Worm (Caenorhabditis elegans) whole organism, L1 larva: Measurements from ENCODE around the gene irld-38.
A peak's percentile ranks its signal among the peaks of the same experiment; 100 is the strongest.

Experiments used
- C16A3.4 ChIP-seq: fragments of 150-350 bp; optimal IDR thresholded peaks from 2 replicates; lab custom pipeline; 2014; ENCODE audit warnings: missing biosample characterization, missing genetic modification characterization
- Y116A8C.19 ChIP-seq: sonication (generic microtip); optimal IDR thresholded peaks from 2 replicates; lab custom pipeline; 2016; ENCODE audit warnings: missing compliant biosample characterization, missing genetic modification characterization, borderline replicate concordance
- alr-1 ChIP-seq: fragments of 200-800 bp; sonication (Bioruptor generic); optimal IDR thresholded peaks from 2 replicates; lab custom pipeline; 2018; ENCODE audit warnings: borderline replicate concordance, mild to moderate bottlenecking, missing genetic modification characterization, missing compliant biosample characterization
- ceh-88 ChIP-seq: fragments of 200-800 bp; sonication (Bioruptor generic); IDR thresholded peaks from 2 replicates; pipeline ENCODE4 v1.3.6; 2022; ENCODE audit warnings: missing genetic modification characterization, missing compliant biosample characterization
- ceh-90 ChIP-seq: sonication (generic microtip); optimal IDR thresholded peaks from 2 replicates; lab custom pipeline; 2016; ENCODE audit warnings: missing genetic modification characterization, missing compliant biosample characterization
- efl-1 ChIP-seq, 4 experiments: fragments of 150-350 bp; optimal IDR thresholded peaks in 3 of 4; peaks in 1 of 4; 1 replicate in 1 of 4; 2 replicates in 3 of 4; lab custom pipeline; 2014; ENCODE audit warnings: missing biosample characterization in 2 of 4, missing genetic modification characterization in 2 of 4, missing genetic modification reagents in 2 of 4
- efl-3 ChIP-seq: fragments of 200-800 bp; sonication (Bioruptor generic); optimal IDR thresholded peaks from 2 replicates; lab custom pipeline; 2018; ENCODE audit warnings: mild to moderate bottlenecking, missing genetic modification characterization, missing compliant biosample characterization
- elt-2 ChIP-seq: sonication (generic microtip); optimal IDR thresholded peaks from 2 replicates; lab custom pipeline; 2016; ENCODE audit warnings: missing genetic modification characterization, mild to moderate bottlenecking, inconsistent platforms, missing compliant biosample characterization, missing genetic modification reagents
- elt-3 ChIP-seq, 6 experiments: fragments of 150-350 bp in 1 of 6; sonication (generic microtip); optimal IDR thresholded peaks; 2 replicates each; lab custom pipeline; 2017 to 2018; ENCODE audit warnings: missing biosample characterization in 6 of 6, missing genetic modification characterization in 6 of 6, inconsistent platforms in 1 of 6
- fkh-10 ChIP-seq: sonication (generic microtip); optimal IDR thresholded peaks from 2 replicates; lab custom pipeline; 2017; ENCODE audit warnings: missing biosample characterization, missing genetic modification reagents, missing genetic modification characterization
- hlh-4 ChIP-seq: sonication (generic microtip); optimal IDR thresholded peaks from 2 replicates; lab custom pipeline; 2016; ENCODE audit warnings: mild to moderate bottlenecking, missing genetic modification characterization, missing compliant biosample characterization
- hpl-2 ChIP-seq: fragments of 150-350 bp; optimal IDR thresholded peaks from 2 replicates; lab custom pipeline; 2014; ENCODE audit warnings: missing biosample characterization, missing genetic modification reagents, missing genetic modification characterization
- isw-1 ChIP-seq: fragments of 200-800 bp; sonication (Bioruptor generic); IDR thresholded peaks from 2 replicates; pipeline ENCODE4 v1.3.6; 2022; ENCODE audit warnings: missing genetic modification characterization, missing compliant biosample characterization
- lin-35 ChIP-seq, 2 experiments: fragments of 150-350 bp; optimal IDR thresholded peaks; 2 replicates each; lab custom pipeline; 2014; ENCODE audit warnings: missing biosample characterization in 2 of 2, missing genetic modification characterization in 2 of 2, missing genetic modification reagents in 2 of 2
- lin-39 ChIP-seq: fragments of 150-350 bp; optimal IDR thresholded peaks from 2 replicates; lab custom pipeline; 2014; ENCODE audit warnings: missing biosample characterization, missing genetic modification reagents, missing genetic modification characterization
- lsy-2 ChIP-seq, 2 experiments: fragments of 150-350 bp; optimal IDR thresholded peaks; 2 replicates each; lab custom pipeline; 2014; ENCODE audit warnings: missing biosample characterization in 2 of 2, missing genetic modification characterization in 2 of 2
- nhr-19 ChIP-seq: fragments of 200-800 bp; sonication (Bioruptor generic); conservative IDR thresholded peaks from 2 replicates; pipeline ENCODE4 v1.3.6; 2022; ENCODE audit warnings: missing genetic modification characterization, missing compliant biosample characterization
- nhr-47 ChIP-seq: sonication (generic microtip); optimal IDR thresholded peaks from 2 replicates; lab custom pipeline; 2016; ENCODE audit warnings: mild to moderate bottlenecking, missing genetic modification characterization, moderate library complexity, missing compliant biosample characterization
- nhr-71 ChIP-seq: sonication (generic microtip); optimal IDR thresholded peaks from 2 replicates; lab custom pipeline; 2016; ENCODE audit warnings: mild to moderate bottlenecking, missing genetic modification characterization, moderate library complexity, missing compliant biosample characterization
- nhr-85 ChIP-seq: sonication (generic microtip); peaks from one replicate; lab custom pipeline; 2016; ENCODE audit warnings: missing genetic modification characterization, inconsistent platforms, missing compliant biosample characterization
- pag-3 ChIP-seq: sonication (generic microtip); optimal IDR thresholded peaks from 2 replicates; lab custom pipeline; 2017; ENCODE audit warnings: missing genetic modification characterization, mild to moderate bottlenecking, missing compliant biosample characterization, antibody characterized with exemption, borderline replicate concordance; ENCODE audit not compliant: insufficient read depth
- pax-3 ChIP-seq: fragments of 200-800 bp; sonication (Bioruptor generic); optimal IDR thresholded peaks from 2 replicates; lab custom pipeline; 2018; ENCODE audit warnings: mild to moderate bottlenecking, missing genetic modification characterization, moderate library complexity, missing compliant biosample characterization
- rnt-1 ChIP-seq: sonication (generic microtip); optimal IDR thresholded peaks from 2 replicates; lab custom pipeline; 2016; ENCODE audit warnings: mild to moderate bottlenecking, missing genetic modification characterization, moderate library complexity, missing compliant biosample characterization
- skn-1 ChIP-seq: fragments of 150-350 bp; optimal IDR thresholded peaks from 2 replicates; lab custom pipeline; 2014; ENCODE audit warnings: missing biosample characterization, missing genetic modification characterization
- sptf-1 ChIP-seq: fragments of 150-350 bp; optimal IDR thresholded peaks from 2 replicates; lab custom pipeline; 2014; ENCODE audit warnings: missing biosample characterization, missing genetic modification characterization
- sup-37 ChIP-seq: fragments of 200-800 bp; sonication (Bioruptor generic); optimal IDR thresholded peaks from 2 replicates; lab custom pipeline; 2018; ENCODE audit warnings: mild to moderate bottlenecking, missing genetic modification characterization, missing compliant biosample characterization
- unc-98 ChIP-seq: fragments of 200-800 bp; sonication (Bioruptor generic); IDR thresholded peaks from 2 replicates; pipeline ENCODE4 v1.3.6; 2022; ENCODE audit warnings: missing genetic modification characterization, missing compliant biosample characterization
- ztf-11 ChIP-seq, 2 experiments: sonication (generic microtip); optimal IDR thresholded peaks; 2 replicates each; lab custom pipeline; 2016 to 2017; ENCODE audit warnings: missing genetic modification characterization in 2 of 2, missing biosample characterization in 1 of 2, missing compliant biosample characterization in 1 of 2

irld-38 gene

DNA sequence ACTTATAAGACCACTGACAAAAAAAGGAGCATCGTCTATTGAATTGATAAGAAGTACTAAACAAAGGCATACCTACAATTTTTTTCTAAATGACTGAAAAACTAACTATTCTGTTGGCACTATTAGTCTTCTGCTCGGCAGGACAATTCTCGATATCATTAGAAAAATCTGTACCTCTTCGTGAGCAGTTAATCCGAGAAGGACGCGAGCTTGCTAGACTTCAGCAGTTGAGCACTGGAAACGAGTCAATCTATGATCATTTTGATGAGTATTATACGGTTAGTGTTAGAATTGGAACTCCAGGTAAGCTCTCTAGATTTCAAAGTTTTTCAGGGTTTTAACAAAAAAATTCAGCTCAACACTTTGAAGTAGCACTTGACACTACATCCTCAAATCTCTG lies 4.0 kb downstream of the irld-38 start, which contains the start of gene asp-7:
asp-7 (plus strand) TSS at position 81 of the 400 bp plus-strand sequence.
- TF ChIP-seq alr-1 (no peak), ztf-11 (tag; optimal IDR thresholded peaks at IDR 0.05; lab: Kevin White, UChicago) (no peak), efl-1 (optimal IDR thresholded peaks at IDR 0.05; lab: Kevin White, UChicago) (no peak), efl-1 (GFP tag; optimal IDR thresholded peaks at IDR 0.05 in 1 of 2; lab: Kevin White, UChicago) (peak in 1 of 2 experiments; percentile 80)

DNA sequence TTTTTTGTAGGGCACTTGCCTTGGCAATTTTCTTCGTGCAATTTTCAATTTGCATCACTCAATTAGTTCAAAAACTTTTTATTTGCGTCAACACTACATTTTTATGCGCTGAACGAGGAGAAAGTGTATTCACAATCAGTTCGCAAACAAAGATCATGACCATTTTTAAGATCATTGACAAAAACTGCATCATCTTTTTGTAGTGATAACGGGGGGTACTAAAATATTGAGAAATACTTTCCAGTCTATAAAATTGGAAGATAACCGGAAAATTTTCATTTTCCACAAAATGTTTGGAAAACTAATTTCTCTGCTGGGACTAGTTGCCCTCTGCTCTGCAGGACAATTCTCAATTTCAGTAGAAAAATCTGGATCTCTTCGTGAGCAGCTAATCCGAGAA lies 8.0 kb downstream of the irld-38 start, which contains the start of gene asp-8:
asp-8 (plus strand) TSS at position 276 of the 400 bp plus-strand sequence.
- TF ChIP-seq rnt-1 (tag; lab: Kevin White, UChicago) (no peak), elt-2 (tag; lab: Kevin White, UChicago) (peak; percentile 60)

DNA sequence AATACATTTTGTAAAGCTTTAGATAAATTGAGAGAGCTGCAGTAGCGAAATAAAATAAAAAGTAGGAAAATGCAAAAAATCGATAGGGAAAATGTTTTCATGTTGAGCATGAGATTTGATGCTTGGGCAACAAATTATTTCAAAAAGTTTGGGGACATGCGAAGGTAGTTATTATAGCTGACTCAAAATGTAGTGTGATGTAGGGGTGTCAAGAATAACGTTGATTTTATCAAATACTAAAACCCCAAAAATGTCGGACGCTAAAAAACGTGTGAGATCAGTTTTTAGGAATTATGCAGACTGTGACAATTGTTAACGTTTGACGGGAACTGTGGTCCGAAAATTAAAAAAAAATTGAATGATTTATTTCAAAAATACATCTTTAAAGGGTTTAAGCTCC lies 10.9 kb downstream of the irld-38 start, which contains the start of gene irld-12:
irld-12 (minus strand) TSS at position 101 of the 400 bp plus-strand sequence.
- TF ChIP-seq hlh-4, result no peak
- TF ChIP-seq skn-1 (tag; lab: Kevin White, UChicago), result no peak
- no peak for TF ChIP-seq elt-3 (tag; optimal IDR thresholded peaks at IDR 0.05; lab: Kevin White, UChicago)
- TF ChIP-seq lsy-2 (tag; optimal IDR thresholded peaks at IDR 0.05; lab: Kevin White, UChicago), result no peak
- TF ChIP-seq alr-1, result no peak
- TF ChIP-seq C16A3.4 (tag; lab: Kevin White, UChicago), result no peak
- TF ChIP-seq pax-3 (tag; lab: Kevin White, UChicago), result no peak
- no peak for TF ChIP-seq unc-98 (GFP tag; lab: Robert Waterston, UW)
- no peak for TF ChIP-seq nhr-47 (tag; lab: Kevin White, UChicago)
- no peak for TF ChIP-seq lin-39 (tag; lab: Kevin White, UChicago)
- no peak for TF ChIP-seq ceh-88 (GFP tag; lab: Robert Waterston, UW)
- TF ChIP-seq, all 84 proteins: peak for 0

DNA sequence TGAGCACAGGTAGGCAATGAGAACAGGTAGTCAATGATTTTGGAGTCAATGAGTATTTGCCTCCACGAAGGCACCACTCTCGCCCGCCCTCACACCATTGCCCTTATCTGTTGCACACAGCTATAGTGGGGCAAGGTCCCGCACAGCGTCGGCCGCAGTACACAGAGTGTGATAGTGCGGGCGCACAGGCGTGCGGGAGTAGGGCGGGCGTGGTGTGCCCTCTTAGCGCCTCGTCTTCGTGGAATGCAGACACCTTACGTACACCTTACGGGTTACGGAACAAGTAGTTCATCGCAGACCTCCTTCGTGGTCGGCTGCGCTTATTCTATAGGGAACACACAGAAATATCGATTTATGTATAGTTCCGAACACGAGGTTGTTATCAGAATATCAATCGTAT lies 14.3 kb downstream of the irld-38 start:
- no peak for TF ChIP-seq sup-37
- no peak for TF ChIP-seq efl-3 (GFP tag; lab: Kevin White, UChicago)
- no peak for TF ChIP-seq nhr-71
- TF ChIP-seq ceh-90, result no peak
- TF ChIP-seq lin-35 (GFP tag; optimal IDR thresholded peaks at IDR 0.05; lab: Kevin White, UChicago), result no peak
- TF ChIP-seq, all 84 proteins: peak for 0

DNA sequence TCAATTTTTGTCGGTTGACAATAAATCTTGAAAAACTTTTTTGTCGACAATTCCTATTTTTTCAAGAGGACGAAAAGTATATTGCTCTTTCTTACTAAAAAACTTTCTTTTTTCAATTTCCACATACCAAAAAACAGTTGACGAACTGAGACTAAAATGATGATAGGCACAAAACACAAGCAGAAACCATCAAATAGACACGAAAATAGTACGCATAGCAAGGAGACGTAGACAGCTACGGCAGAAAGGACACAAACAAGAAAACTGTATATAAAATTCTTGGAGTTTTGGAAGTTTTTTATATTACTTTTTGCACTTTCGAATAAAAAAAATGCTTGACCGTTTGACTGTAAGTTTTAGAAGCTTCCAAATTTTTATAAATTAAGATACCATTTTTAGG lies 18.1 kb downstream of the irld-38 start, which contains the start of gene K12D9.1:
K12D9.1 (plus strand) TSS at position 301 of the 400 bp plus-strand sequence.
- TF ChIP-seq efl-1 (optimal IDR thresholded peaks at IDR 0.05; lab: Kevin White, UChicago) (no peak), efl-1 (GFP tag; optimal IDR thresholded peaks at IDR 0.05 in 1 of 2; lab: Kevin White, UChicago) (peak in 1 of 2 experiments; percentile 18), isw-1 (GFP tag; lab: Robert Waterston, UW) (no peak)

DNA sequence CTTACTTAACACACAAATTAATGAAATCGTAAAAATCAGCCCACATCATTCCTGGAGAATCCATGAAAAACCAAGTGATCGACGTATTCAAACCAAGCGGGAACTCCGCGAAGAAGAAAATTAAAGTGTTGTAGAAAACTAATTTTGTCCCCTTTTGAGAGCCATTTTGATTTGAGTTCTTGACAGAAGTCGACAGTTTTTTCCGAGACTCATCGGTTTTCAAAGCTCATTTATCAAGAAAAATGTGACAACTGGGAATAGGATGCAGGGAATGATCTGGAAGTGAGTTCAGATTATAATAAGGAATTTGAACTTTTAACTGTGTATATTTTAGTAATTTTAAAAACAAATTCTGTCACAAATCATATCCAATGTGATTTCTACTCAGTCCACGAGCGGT lies 20.8 kb downstream of the irld-38 start, which contains the start of gene srw-135:
srw-135 (minus strand) TSS at position 101 of the 400 bp plus-strand sequence.
- TF ChIP-seq sup-37, result no peak
- TF ChIP-seq alr-1, result no peak
- TF ChIP-seq pag-3 (tag; lab: Kevin White, UChicago), result no peak
- TF ChIP-seq elt-2 (tag; lab: Kevin White, UChicago), result no peak
- TF ChIP-seq hpl-2 (GFP tag; lab: Kevin White, UChicago), result no peak
- no peak for TF ChIP-seq Y116A8C.19 (tag; lab: Kevin White, UChicago)
- no peak for TF ChIP-seq fkh-10
- no peak for TF ChIP-seq skn-1 (tag; lab: Kevin White, UChicago)
- no peak for TF ChIP-seq sptf-1 (tag; lab: Kevin White, UChicago)
- no peak for TF ChIP-seq ceh-90
- no peak for TF ChIP-seq nhr-19 (GFP tag; lab: Robert Waterston, UW)
- no peak for TF ChIP-seq efl-3 (GFP tag; lab: Kevin White, UChicago)
- TF ChIP-seq nhr-85 (tag; lab: Kevin White, UChicago), result no peak
